Fruit fly (Drosophila melanogaster) whole organism, embryonic: ENCODE data around the gene Ssu72.

ENCODE experiments used
- B-H1 ChIP-seq: fragments of 200-800 bp; sonication (Bioruptor generic); IDR thresholded peaks from 3 replicates; pipeline ENCODE4 v1.3.6; 2022; ENCODE audit warnings: missing biosample characterization, missing genetic modification characterization
- Bdp1 ChIP-seq: fragments of 200-800 bp; sonication (Bioruptor generic); optimal IDR thresholded peaks from 3 replicates; lab custom pipeline; 2016; ENCODE audit warnings: missing biosample characterization, missing genetic modification characterization
- BtbVII ChIP-seq: fragments of 200-800 bp; sonication (Bioruptor generic); optimal IDR thresholded peaks from 3 replicates; lab custom pipeline; 2017; ENCODE audit warnings: missing biosample characterization, mild to moderate bottlenecking, missing genetic modification characterization
- CG11247 ChIP-seq: fragments of 200-800 bp; sonication (Bioruptor generic); IDR thresholded peaks from 2 replicates; pipeline ENCODE4 v1.3.6; 2022; ENCODE audit warnings: missing biosample characterization, missing genetic modification characterization
- CG11695 ChIP-seq: fragments of 200-800 bp; sonication (Bioruptor generic); IDR thresholded peaks from 3 replicates; pipeline ENCODE4 v1.3.6; 2022; ENCODE audit warnings: missing biosample characterization, missing genetic modification characterization
- CG11696 ChIP-seq: fragments of 200-800 bp; sonication (Bioruptor generic); IDR thresholded peaks from 2 replicates; pipeline ENCODE4 v1.3.6; 2022; ENCODE audit warnings: missing biosample characterization, missing genetic modification characterization
- CG12071 ChIP-seq: fragments of 200-800 bp; sonication (Bioruptor generic); optimal IDR thresholded peaks from 3 replicates; lab custom pipeline; 2018; ENCODE audit warnings: missing biosample characterization, mild to moderate bottlenecking, missing genetic modification characterization
- CG1233 ChIP-seq: fragments of 200-800 bp; sonication (Bioruptor generic); optimal IDR thresholded peaks from 4 replicates; lab custom pipeline; 2018; ENCODE audit warnings: missing biosample characterization, mild to moderate bottlenecking, missing genetic modification characterization
- CG12744 ChIP-seq: fragments of 200-800 bp; sonication (Bioruptor generic); optimal IDR thresholded peaks from 2 replicates; lab custom pipeline; 2016; ENCODE audit warnings: missing biosample characterization, missing genetic modification characterization
- CG15073 ChIP-seq: fragments of 200-800 bp; sonication (Bioruptor generic); optimal IDR thresholded peaks from 2 replicates; lab custom pipeline; 2016; ENCODE audit warnings: missing biosample characterization, missing genetic modification characterization
- CG1647 ChIP-seq: fragments of 200-800 bp; sonication (Bioruptor generic); optimal IDR thresholded peaks from 3 replicates; lab custom pipeline; 2016; ENCODE audit warnings: missing biosample characterization, missing genetic modification characterization
- CG16779 ChIP-seq: fragments of 200-800 bp; sonication (Bioruptor generic); IDR thresholded peaks from 2 replicates; pipeline ENCODE4 v1.3.6; 2022; ENCODE audit warnings: missing biosample characterization, missing genetic modification characterization
- CG16815 ChIP-seq: fragments of 200-800 bp; sonication (Bioruptor generic); optimal IDR thresholded peaks from 3 replicates; lab custom pipeline; 2017; ENCODE audit warnings: missing biosample characterization, mild to moderate bottlenecking, missing genetic modification characterization
- CG17612 ChIP-seq: fragments of 200-800 bp; sonication (Bioruptor generic); IDR thresholded peaks from 2 replicates; pipeline ENCODE4 v1.3.6; 2022; ENCODE audit warnings: missing biosample characterization, missing genetic modification characterization
- CG2202 ChIP-seq: fragments of 200-800 bp; sonication (Bioruptor generic); optimal IDR thresholded peaks from 2 replicates; lab custom pipeline; 2018; ENCODE audit warnings: missing biosample characterization, mild to moderate bottlenecking, missing genetic modification characterization
- CG3281 ChIP-seq: fragments of 200-800 bp; sonication (Bioruptor generic); optimal IDR thresholded peaks from 3 replicates; lab custom pipeline; 2017; ENCODE audit warnings: missing biosample characterization, mild to moderate bottlenecking, missing genetic modification characterization
- CG3407 ChIP-seq: fragments of 200-800 bp; sonication (Bioruptor generic); optimal IDR thresholded peaks from 2 replicates; lab custom pipeline; 2018; ENCODE audit warnings: missing biosample characterization, mild to moderate bottlenecking, missing genetic modification characterization
- CG34376 ChIP-seq: fragments of 200-800 bp; sonication (Bioruptor generic); optimal IDR thresholded peaks from 2 replicates; lab custom pipeline; 2018; ENCODE audit warnings: missing biosample characterization, mild to moderate bottlenecking, missing genetic modification characterization
- CG5245 ChIP-seq: fragments of 200-800 bp; sonication (Bioruptor generic); optimal IDR thresholded peaks from 3 replicates; lab custom pipeline; 2016; ENCODE audit warnings: missing biosample characterization, missing genetic modification characterization
- CG6791 ChIP-seq: fragments of 200-800 bp; sonication (Bioruptor generic); IDR thresholded peaks from 3 replicates; pipeline ENCODE4 v1.3.6; 2022; ENCODE audit warnings: missing biosample characterization, missing genetic modification characterization; ENCODE audit not compliant: partially characterized antibody
- CG7271 ChIP-seq: fragments of 200-800 bp; sonication (Bioruptor generic); optimal IDR thresholded peaks from 2 replicates; lab custom pipeline; 2018; ENCODE audit warnings: missing biosample characterization, mild to moderate bottlenecking, missing genetic modification characterization, moderate library complexity
- CG8478 ChIP-seq: fragments of >200 bp; optimal IDR thresholded peaks from 2 replicates; lab custom pipeline; 2018
- CG9609 ChIP-seq: fragments of 200-800 bp; sonication (Bioruptor generic); optimal IDR thresholded peaks from 3 replicates; lab custom pipeline; 2016; ENCODE audit warnings: missing biosample characterization, missing genetic modification characterization
- D ChIP-seq, 2 experiments: fragments of 200-800 bp in 1 of 2; fragments of >200 bp in 1 of 2; sonication (Bioruptor generic) in 1 of 2; optimal IDR thresholded peaks; 2 replicates in 1 of 2; 3 replicates in 1 of 2; lab custom pipeline; 2017; ENCODE audit warnings: mild to moderate bottlenecking in 1 of 2, missing biosample characterization in 1 of 2, missing genetic modification characterization in 1 of 2, missing genetic modification reagents in 1 of 2
- D19A ChIP-seq: fragments of 200-800 bp; optimal IDR thresholded peaks from 3 replicates; lab custom pipeline; 2019; ENCODE audit warnings: missing biosample characterization, mild to moderate bottlenecking, missing genetic modification characterization, moderate library complexity
- E2f1 ChIP-seq: fragments of 200-800 bp; sonication (Bioruptor generic); IDR thresholded peaks from 2 replicates; pipeline ENCODE4 v1.3.6; 2022; ENCODE audit warnings: missing biosample characterization, missing genetic modification characterization
- Ets65A ChIP-seq: fragments of 200-800 bp; sonication (Bioruptor generic); peaks from one replicate; lab custom pipeline; 2016; ENCODE audit warnings: missing biosample characterization, missing genetic modification characterization
- Fer3 ChIP-seq: fragments of 200-800 bp; sonication (Bioruptor generic); optimal IDR thresholded peaks from 2 replicates; lab custom pipeline; 2018; ENCODE audit warnings: missing biosample characterization, mild to moderate bottlenecking, missing genetic modification characterization, moderate library complexity
- Gug ChIP-seq: fragments of 200-800 bp; sonication (Bioruptor generic); IDR thresholded peaks from 4 replicates; pipeline ENCODE4 v1.3.6; 2022; ENCODE audit warnings: missing biosample characterization, missing genetic modification characterization
- Hmr ChIP-seq: fragments of 200-800 bp; sonication (Bioruptor generic); optimal IDR thresholded peaks from 3 replicates; lab custom pipeline; 2017; ENCODE audit warnings: mild to moderate bottlenecking, missing biosample characterization, missing genetic modification reagents, missing genetic modification characterization
- Hr39 ChIP-seq: fragments of >200 bp; optimal IDR thresholded peaks from 2 replicates; lab custom pipeline; 2017
- Hr78 ChIP-seq, 2 experiments: fragments of 200-800 bp in 1 of 2; fragments of >200 bp in 1 of 2; sonication (Bioruptor generic) in 1 of 2; optimal IDR thresholded peaks; 2 replicates each; lab custom pipeline; 2017 to 2019; ENCODE audit warnings: missing biosample characterization in 2 of 2, missing genetic modification characterization in 2 of 2, mild to moderate bottlenecking in 1 of 2, moderate library complexity in 1 of 2
- Jarid2 ChIP-seq: fragments of 200-800 bp; sonication (Bioruptor generic); optimal IDR thresholded peaks from 3 replicates; lab custom pipeline; 2017; ENCODE audit warnings: mild to moderate bottlenecking, missing biosample characterization, missing genetic modification reagents, missing genetic modification characterization
- NC2α ChIP-seq: fragments of 200-800 bp; sonication (Bioruptor generic); optimal IDR thresholded peaks from 2 replicates; lab custom pipeline; 2016; ENCODE audit warnings: missing biosample characterization, missing genetic modification characterization
- NFAT ChIP-seq: fragments of 200-800 bp; sonication (Bioruptor generic); IDR thresholded peaks from 2 replicates; pipeline ENCODE4 v1.3.6; 2022; ENCODE audit warnings: missing biosample characterization, missing genetic modification characterization
- Optix ChIP-seq: fragments of 200-800 bp; sonication (Bioruptor generic); IDR thresholded peaks from 3 replicates; pipeline ENCODE4 v1.3.6; 2022; ENCODE audit warnings: missing biosample characterization, missing genetic modification characterization
- Ptx1 ChIP-seq: fragments of 200-800 bp; sonication (Bioruptor generic); IDR thresholded peaks from 2 replicates; pipeline ENCODE4 v1.3.6; 2022; ENCODE audit warnings: missing biosample characterization, missing genetic modification characterization
- Rfx ChIP-seq: fragments of 200-800 bp; sonication (Bioruptor generic); IDR thresholded peaks from 2 replicates; pipeline ENCODE4 v1.3.6; 2022; ENCODE audit warnings: missing biosample characterization, missing genetic modification characterization
- Side ChIP-seq: fragments of 200-800 bp; sonication (Bioruptor generic); optimal IDR thresholded peaks from 2 replicates; lab custom pipeline; 2016; ENCODE audit warnings: missing biosample characterization, missing genetic modification characterization
- Spps ChIP-seq: fragments of 200-800 bp; sonication (Bioruptor generic); optimal IDR thresholded peaks from 2 replicates; lab custom pipeline; 2018; ENCODE audit warnings: missing biosample characterization, mild to moderate bottlenecking, missing genetic modification characterization
- amos ChIP-seq: fragments of 200-800 bp; sonication (Bioruptor generic); IDR thresholded peaks from 2 replicates; pipeline ENCODE4 v1.3.6; 2022; ENCODE audit warnings: missing biosample characterization, missing genetic modification characterization; ENCODE audit not compliant: partially characterized antibody
- aop ChIP-seq: fragments of 200-800 bp; sonication (Bioruptor generic); IDR thresholded peaks from 2 replicates; pipeline ENCODE4 v1.3.6; 2022; ENCODE audit warnings: missing biosample characterization, missing genetic modification characterization
- crp ChIP-seq, 2 experiments: fragments of 200-800 bp; sonication (Bioruptor generic); optimal IDR thresholded peaks; 2 replicates in 1 of 2; 3 replicates in 1 of 2; lab custom pipeline; 2017; ENCODE audit warnings: missing biosample characterization in 2 of 2, missing genetic modification characterization in 2 of 2, mild to moderate bottlenecking in 1 of 2, moderate library complexity in 1 of 2
- fd64A ChIP-seq: fragments of 200-800 bp; sonication (Bioruptor generic); optimal IDR thresholded peaks from 3 replicates; lab custom pipeline; 2018; ENCODE audit warnings: missing biosample characterization, mild to moderate bottlenecking, missing genetic modification characterization
- fru ChIP-seq: fragments of >200 bp; optimal IDR thresholded peaks from 2 replicates; lab custom pipeline; 2017
- knrl ChIP-seq: fragments of 200-800 bp; sonication (Bioruptor generic); IDR thresholded peaks from 3 replicates; pipeline ENCODE4 v1.3.6; 2022; ENCODE audit warnings: missing biosample characterization, missing genetic modification characterization; ENCODE audit not compliant: partially characterized antibody
- sisA ChIP-seq: fragments of 200-800 bp; sonication (Bioruptor generic); IDR thresholded peaks from 2 replicates; pipeline ENCODE4 v1.3.6; 2022; ENCODE audit warnings: missing biosample characterization, missing genetic modification characterization
- ssp ChIP-seq: fragments of 200-800 bp; sonication (Bioruptor generic); IDR thresholded peaks from 2 replicates; pipeline ENCODE4 v1.3.6; 2022; ENCODE audit warnings: missing biosample characterization, missing genetic modification characterization
- unpg ChIP-seq: fragments of 200-800 bp; sonication (Bioruptor generic); optimal IDR thresholded peaks from 3 replicates; lab custom pipeline; 2018; ENCODE audit warnings: missing biosample characterization, mild to moderate bottlenecking, missing genetic modification characterization, moderate library complexity
- zf30C ChIP-seq: fragments of 200-800 bp; sonication (Bioruptor generic); optimal IDR thresholded peaks from 3 replicates; lab custom pipeline; 2018; ENCODE audit warnings: missing biosample characterization, mild to moderate bottlenecking, missing genetic modification characterization

The Ssu72 gene

dm6 chrX:19651757-19652419 lies 12.5 kb upstream of the Ssu72 start, which contains the start of the genes Ranbp21 and Elys (continued):
- TF ChIP-seq CG12071 (GFP tag; lab: Kevin White, UChicago) (no peak), Jarid2 (no peak), CG3281 (GFP tag; lab: Kevin White, UChicago) (no peak), CG17612 (GFP tag; lab: Robert Waterston, UW) (no peak), CG16779 (no peak), amos (GFP tag; lab: Robert Waterston, UW) (peak; percentile 55; the same call in 1 of the 2 replicates), CG5245 (peak; percentile 28), Hr78 (GFP tag; optimal IDR thresholded peaks at IDR 0.05; lab: Kevin White, UChicago) (no peak), CG2202 (tag; lab: Kevin White, UChicago) (no peak), CG1647 (peak; percentile 42), Gug (GFP tag; lab: Robert Waterston, UW) (peak; percentile 69; the same call in 3 of the 4 replicates), D (optimal IDR thresholded peaks at IDR 0.05; lab: Kevin White, UChicago) (no peak), D (GFP tag; optimal IDR thresholded peaks at IDR 0.05; lab: Kevin White, UChicago) (no peak), Ets65A (GFP tag; lab: Kevin White, UChicago) (peak; percentile 96), CG8478 (lab: Kevin White, UChicago) (no peak), Bdp1 (GFP tag; lab: Kevin White, UChicago) (peak; percentile 41), CG11247 (peak; percentile 38; the same call in 1 of the 2 replicates), NC2α (GFP tag; lab: Kevin White, UChicago) (no peak), ssp (GFP tag; lab: Robert Waterston, UW) (peak; percentile 47), Optix (GFP tag; lab: Robert Waterston, UW) (peak; percentile 57; the same call in 2 of the 3 replicates), CG3407 (GFP tag; lab: Kevin White, UChicago) (no peak), CG1233 (GFP tag; lab: Kevin White, UChicago) (peak; percentile 23), CG34376 (no peak), crp (GFP tag; optimal IDR thresholded peaks at IDR 0.05; lab: Kevin White, UChicago) (peak in 1 of 2 experiments; percentile 38), aop (GFP tag; lab: Robert Waterston, UW) (no peak), Hmr (GFP tag; lab: Kevin White, UChicago) (no peak), knrl (GFP tag; lab: Robert Waterston, UW) (peak; percentile 61), fru (lab: Kevin White, UChicago) (no peak), CG15073 (GFP tag; lab: Kevin White, UChicago) (no peak), Spps (tag; lab: Kevin White, UChicago) (no peak), sisA (GFP tag; lab: Robert Waterston, UW) (peak; percentile 66), Side (GFP tag; lab: Kevin White, UChicago) (peak; percentile 43), Rfx (GFP tag; lab: Robert Waterston, UW) (peak; percentile 66; the same call in 1 of the 2 replicates), CG6791 (GFP tag; lab: Robert Waterston, UW) (peak; percentile 6; the same call in 1 of the 3 replicates), Hr39 (lab: Kevin White, UChicago) (no peak), CG11695 (GFP tag; lab: Robert Waterston, UW) (peak; percentile 46; the same call in 1 of the 3 replicates), CG12744 (GFP tag; lab: Kevin White, UChicago) (peak; percentile 21), NFAT (GFP tag; lab: Robert Waterston, UW) (0 out of 2 replicates have a peak, but pooled peaks have one; percentile 15), BtbVII (GFP tag; lab: Kevin White, UChicago) (no peak), B-H1 (GFP tag; lab: Robert Waterston, UW) (no peak), CG16815 (GFP tag; lab: Kevin White, UChicago) (no peak), Fer3 (tag; lab: Kevin White, UChicago) (peak; percentile 3), Ptx1 (GFP tag; lab: Robert Waterston, UW) (peak; percentile 63; the same call in 1 of the 2 replicates), CG11696 (GFP tag; lab: Robert Waterston, UW) (no peak), zf30C (GFP tag; lab: Kevin White, UChicago) (no peak), CG9609 (GFP tag; lab: Kevin White, UChicago) (peak; percentile 71), fd64A (GFP tag; lab: Kevin White, UChicago) (no peak), CG7271 (no peak), unpg (no peak), E2f1 (GFP tag; lab: Robert Waterston, UW) (peak; percentile 42; the same call in 1 of the 2 replicates), D19A (tag; lab: Kevin White, UChicago) (no peak)
